Worm (Caenorhabditis elegans) whole organism, L1 larva: ENCODE measurements around the gene M03C11.6.

Experiments used
- aly-2 ChIP-seq: fragments of 150-350 bp; optimal IDR thresholded peaks from 2 replicates; lab custom pipeline; 2014; ENCODE audit warnings: missing biosample characterization, missing genetic modification characterization
- jun-1 ChIP-seq: fragments of 150-350 bp; optimal IDR thresholded peaks from 2 replicates; lab custom pipeline; 2014; ENCODE audit warnings: missing biosample characterization, missing genetic modification reagents, missing genetic modification characterization
- nhr-12 ChIP-seq: sonication (generic microtip); optimal IDR thresholded peaks from 2 replicates; lab custom pipeline; 2017; ENCODE audit warnings: missing biosample characterization, missing genetic modification characterization

DNA sequence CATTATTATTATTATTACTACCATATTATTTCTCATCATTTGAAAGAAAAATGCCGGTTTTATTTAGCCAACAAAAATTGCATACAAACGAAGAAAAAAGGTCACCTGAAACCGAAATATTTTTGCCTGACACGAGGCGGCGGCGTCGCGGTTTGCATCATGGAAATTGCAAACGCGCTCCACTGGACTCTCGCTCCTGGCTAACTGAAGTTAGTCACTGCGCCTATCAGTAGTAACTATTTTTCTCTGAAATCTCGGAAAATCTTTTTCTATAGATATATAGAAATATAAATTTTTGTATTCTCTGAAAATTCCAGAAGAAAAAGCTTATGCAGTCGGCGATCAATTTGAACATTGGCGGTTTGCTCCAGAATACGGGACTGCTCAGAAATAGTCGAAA, 8.0 kb downstream of the M03C11.6 start, which contains the start of gene ymel-1:
- TF ChIP-seq nhr-12 (tag; lab: Kevin White, UChicago) (no peak), jun-1 (tag; lab: Kevin White, UChicago) (no peak), aly-2 (tag; lab: Kevin White, UChicago) (peak; percentile 48)
